Worm (Caenorhabditis elegans) whole organism, early embryonic: ENCODE results near the gene Y56A3A.2.

Experiments used
- B0310.2 ChIP-seq: sonication (generic microtip); optimal IDR thresholded peaks from 2 replicates; lab custom pipeline; 2016; ENCODE audit warnings: mild to moderate bottlenecking, missing genetic modification characterization, missing compliant biosample characterization
- F13C5.2 ChIP-seq: sonication (generic microtip); optimal IDR thresholded peaks from 2 replicates; lab custom pipeline; 2017; ENCODE audit warnings: mild to moderate bottlenecking, missing genetic modification characterization, inconsistent platforms, missing compliant biosample characterization
- aly-1 ChIP-seq: sonication (generic microtip); optimal IDR thresholded peaks from 2 replicates; lab custom pipeline; 2016; ENCODE audit warnings: missing genetic modification characterization, missing compliant biosample characterization
- ama-1 ChIP-seq: fragments of 150-350 bp; optimal IDR thresholded peaks from 2 replicates; lab custom pipeline; 2014
- ceh-13 ChIP-seq: fragments of 200-800 bp; sonication (Bioruptor generic); optimal IDR thresholded peaks from 2 replicates; lab custom pipeline; 2018; ENCODE audit warnings: mild to moderate bottlenecking, missing genetic modification characterization, missing compliant biosample characterization
- ets-7 ChIP-seq: sonication (generic microtip); optimal IDR thresholded peaks from 2 replicates; lab custom pipeline; 2016; ENCODE audit warnings: missing genotype, missing genetic modification characterization, missing compliant biosample characterization
- hmg-4 ChIP-seq: fragments of 200-800 bp; sonication (Bioruptor generic); optimal IDR thresholded peaks from 2 replicates; lab custom pipeline; 2018; ENCODE audit warnings: mild to moderate bottlenecking, missing genetic modification characterization, missing compliant biosample characterization
- hnd-1 ChIP-seq: sonication (generic microtip); optimal IDR thresholded peaks from 2 replicates; lab custom pipeline; 2016; ENCODE audit warnings: missing genetic modification characterization, missing compliant biosample characterization
- pes-1 ChIP-seq: fragments of 200-800 bp; sonication (Bioruptor generic); IDR thresholded peaks from 2 replicates; pipeline ENCODE4 v1.3.6; 2022; ENCODE audit warnings: missing genetic modification reagents, missing genetic modification characterization, missing compliant biosample characterization
- sea-1 ChIP-seq: fragments of 200-800 bp; sonication (Bioruptor generic); conservative IDR thresholded peaks from 2 replicates; pipeline ENCODE4 v1.3.6; 2022; ENCODE audit warnings: missing genetic modification characterization, missing compliant biosample characterization
- tbx-37 ChIP-seq: fragments of 200-800 bp; sonication (Bioruptor generic); conservative IDR thresholded peaks from 2 replicates; pipeline ENCODE4 v1.3.6; 2022; ENCODE audit warnings: missing genetic modification reagents, missing genetic modification characterization, missing compliant biosample characterization
- tra-4 ChIP-seq: sonication (generic microtip); optimal IDR thresholded peaks from 2 replicates; lab custom pipeline; 2017; ENCODE audit warnings: missing genetic modification characterization, missing compliant biosample characterization

DNA sequence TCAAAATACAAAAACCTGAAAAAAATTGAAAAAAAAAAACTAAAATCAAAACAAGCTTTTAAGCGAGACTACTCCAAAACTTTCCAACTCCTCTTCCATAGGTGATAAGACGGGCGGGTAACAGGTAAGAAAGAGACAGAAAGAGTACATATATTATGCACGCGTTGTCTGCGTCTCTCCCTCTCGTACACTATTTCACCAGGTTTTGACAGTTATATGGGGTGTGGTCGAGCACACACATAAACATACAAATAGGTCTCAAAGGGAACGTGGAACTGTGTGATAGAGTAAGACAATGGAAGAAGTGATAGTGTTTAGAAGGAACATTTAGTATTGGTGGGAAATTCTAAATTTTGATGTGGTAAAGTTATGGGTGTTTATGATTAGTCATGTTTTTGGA is 19.5 kb upstream of the Y56A3A.2 start:
- TF ChIP-seq tbx-37 (GFP tag; lab: Robert Waterston, UW) (no peak), F13C5.2 (tag; lab: Kevin White, UChicago) (no peak), ama-1 (lab: Kevin White, UChicago) (no peak), ceh-13 (GFP tag; lab: Kevin White, UChicago) (no peak), aly-1 (tag; lab: Kevin White, UChicago) (no peak), tra-4 (tag; lab: Kevin White, UChicago) (no peak), sea-1 (GFP tag; lab: Robert Waterston, UW) (no peak), B0310.2 (no peak), pes-1 (GFP tag; lab: Robert Waterston, UW) (no peak), hnd-1 (tag; lab: Kevin White, UChicago) (no peak), ets-7 (tag; lab: Kevin White, UChicago) (no peak), hmg-4 (no peak)
